1 fruit fly cellular context compared by ENCODE assay signal in genomic region chr3L:12406999-12407632, dm6.
TF ChIP-seq lines count a peak whose summit lies in the region.

No protein-coding gene starts in this region.

TF ChIP-seq in whole organism, embryonic, 481 proteins besides CTCF, POLR2A, EP300 and RAD21 (continued from another document and continues in another):
- TF ChIP-seq CG12104 (GFP tag; optimal IDR thresholded peaks at IDR 0.05; lab: Kevin White, UChicago) (peak; percentile 80), bcd (GFP tag; optimal IDR thresholded peaks at IDR 0.05; lab: Kevin White, UChicago) (peak; percentile 87), CG5245 (GFP tag; optimal IDR thresholded peaks at IDR 0.05; lab: Kevin White, UChicago) (peak; percentile 72), CG30403 (GFP tag; optimal IDR thresholded peaks at IDR 0.05; lab: Kevin White, UChicago) (peak; percentile 60), lmd (GFP tag; IDR thresholded peaks at IDR 0.05; lab: Robert Waterston, UW) (peak; percentile 62; the same call in 1 of the 2 replicates), CG11247 (GFP tag; IDR thresholded peaks at IDR 0.05; lab: Robert Waterston, UW) (peak; percentile 90), lab (GFP tag; optimal IDR thresholded peaks at IDR 0.05; lab: Kevin White, UChicago) (peak; percentile 98), crp (GFP tag; optimal IDR thresholded peaks at IDR 0.05; lab: Kevin White, UChicago) (peak in 1 of 2 experiments; percentile 52), Doc2 (GFP tag; IDR thresholded peaks at IDR 0.05; lab: Robert Waterston, UW) (no peak), Ets65A (GFP tag; lab: Kevin White, UChicago) (peak; percentile 95), unpg (GFP tag; optimal IDR thresholded peaks at IDR 0.05; lab: Kevin White, UChicago) (peak; percentile 76), CG15601 (tag; optimal IDR thresholded peaks at IDR 0.05; lab: Kevin White, UChicago) (peak; percentile 85), CG16779 (GFP tag; IDR thresholded peaks at IDR 0.05; lab: Robert Waterston, UW) (peak; percentile 92), Gug (GFP tag; IDR thresholded peaks at IDR 0.05; lab: Robert Waterston, UW) (peak; percentile 31; the same call in 1 of the 4 replicates), CG1603 (tag; optimal IDR thresholded peaks at IDR 0.05; lab: Kevin White, UChicago) (peak; percentile 72), CG13894 (tag; optimal IDR thresholded peaks at IDR 0.05; lab: Kevin White, UChicago) (peak; percentile 93), zfh2 (GFP tag; optimal IDR thresholded peaks at IDR 0.05; lab: Kevin White, UChicago) (peak; percentile 71), Awh (GFP tag; IDR thresholded peaks at IDR 0.05; lab: Robert Waterston, UW) (peak; percentile 98), Chrac-16 (GFP tag; optimal IDR thresholded peaks at IDR 0.05; lab: Kevin White, UChicago) (peak; percentile 34), grn (GFP tag; optimal IDR thresholded peaks at IDR 0.05; lab: Kevin White, UChicago) (peak; percentile 100), zf30C (GFP tag; optimal IDR thresholded peaks at IDR 0.05; lab: Kevin White, UChicago) (no peak), GATAe (GFP tag; conservative IDR thresholded peaks at IDR 0.05; lab: Robert Waterston, UW) (no peak; the same call in 1 of the 2 replicates), HLHmδ (GFP tag; optimal IDR thresholded peaks at IDR 0.05; lab: Kevin White, UChicago) (no peak), CG17568 (GFP tag; optimal IDR thresholded peaks at IDR 0.05; lab: Kevin White, UChicago) (peak; percentile 93), bsh (GFP tag; optimal IDR thresholded peaks at IDR 0.05; lab: Kevin White, UChicago) (peak; percentile 28 to 77), Oaz (GFP tag; IDR thresholded peaks at IDR 0.05; lab: Robert Waterston, UW) (peak; percentile 68), Side (GFP tag; optimal IDR thresholded peaks at IDR 0.05; lab: Kevin White, UChicago) (peak; percentile 95), Poxn (GFP tag; IDR thresholded peaks at IDR 0.05; lab: Robert Waterston, UW) (peak; percentile 78), CkIIα-i1 (GFP tag; IDR thresholded peaks at IDR 0.05; lab: Robert Waterston, UW) (peak; percentile 94), org-1 (GFP tag; optimal IDR thresholded peaks at IDR 0.05; lab: Kevin White, UChicago) (peak; percentile 90), CG31365 (tag; optimal IDR thresholded peaks at IDR 0.05; lab: Kevin White, UChicago) (peak; percentile 88), CG17328 (GFP tag; IDR thresholded peaks at IDR 0.05; lab: Robert Waterston, UW) (peak; percentile 78), CG15514 (GFP tag; optimal IDR thresholded peaks at IDR 0.05; lab: Kevin White, UChicago) (peak; percentile 93), repo (GFP tag; optimal IDR thresholded peaks at IDR 0.05; lab: Kevin White, UChicago) (peak; percentile 88), ranshi (GFP tag; IDR thresholded peaks at IDR 0.05; lab: Robert Waterston, UW) (peak; percentile 93), sens (GFP tag; lab: Kevin White, UChicago) (peak; percentile 95), Abd-B (GFP tag; optimal IDR thresholded peaks at IDR 0.05; lab: Kevin White, UChicago) (no peak), sima (GFP tag; optimal IDR thresholded peaks at IDR 0.05; lab: Kevin White, UChicago) (peak; percentile 90), ems (GFP tag; optimal IDR thresholded peaks at IDR 0.05; lab: Kevin White, UChicago) (peak; percentile 84), TFAM (GFP tag; optimal IDR thresholded peaks at IDR 0.05; lab: Kevin White, UChicago) (no peak), caup (GFP tag; optimal IDR thresholded peaks at IDR 0.05; lab: Kevin White, UChicago; ENCODE audit: severe bottlenecking) (peak; percentile 97), Gsc (GFP tag; IDR thresholded peaks at IDR 0.05; lab: Robert Waterston, UW) (no peak), Hr78 (GFP tag; optimal IDR thresholded peaks at IDR 0.05; lab: Kevin White, UChicago) (peak in 1 of 2 experiments; percentile 79), cg (GFP tag; optimal IDR thresholded peaks at IDR 0.05; lab: Kevin White, UChicago) (peak; percentile 6), CG9609 (GFP tag; optimal IDR thresholded peaks at IDR 0.05; lab: Kevin White, UChicago) (peak; percentile 83), Elba2 (GFP tag; optimal IDR thresholded peaks at IDR 0.05; lab: Kevin White, UChicago) (no peak), CG3726 (GFP tag; IDR thresholded peaks at IDR 0.05; lab: Robert Waterston, UW) (peak; percentile 92), gcm (GFP tag; optimal IDR thresholded peaks at IDR 0.05; lab: Kevin White, UChicago) (peak; percentile 86), CG17829 (tag; optimal IDR thresholded peaks at IDR 0.05; lab: Kevin White, UChicago) (peak; percentile 22), dmrt99B (tag; optimal IDR thresholded peaks at IDR 0.05; lab: Kevin White, UChicago) (no peak), CG10462 (GFP tag; optimal IDR thresholded peaks at IDR 0.05; lab: Kevin White, UChicago) (peak; percentile 67), Max (GFP tag; optimal IDR thresholded peaks at IDR 0.05; lab: Kevin White, UChicago) (peak; percentile 86), CG33213 (GFP tag; optimal IDR thresholded peaks at IDR 0.05; lab: Kevin White, UChicago) (peak; percentile 94), Ssrp (tag; optimal IDR thresholded peaks at IDR 0.05; lab: Kevin White, UChicago) (peak; percentile 3), Eip74EF (GFP tag; optimal IDR thresholded peaks at IDR 0.05; lab: Kevin White, UChicago) (peak in 1 of 2 experiments; percentile 86), CG18262 (tag; optimal IDR thresholded peaks at IDR 0.05; lab: Kevin White, UChicago) (no peak), CG4707 (GFP tag; optimal IDR thresholded peaks at IDR 0.05; lab: Kevin White, UChicago) (peak; percentile 76), vvl (GFP tag; IDR thresholded peaks at IDR 0.05; lab: Robert Waterston, UW) (peak; percentile 85), phol (tag; optimal IDR thresholded peaks at IDR 0.05; lab: Kevin White, UChicago) (no peak), sob (GFP tag; IDR thresholded peaks at IDR 0.05; lab: Robert Waterston, UW) (peak; percentile 95), CG13624 (GFP tag; optimal IDR thresholded peaks at IDR 0.05; lab: Kevin White, UChicago) (peak; percentile 91), CG2712 (tag; optimal IDR thresholded peaks at IDR 0.05; lab: Kevin White, UChicago) (peak; percentile 39), CG10267 (tag; optimal IDR thresholded peaks at IDR 0.05; lab: Kevin White, UChicago) (no peak), fru (optimal IDR thresholded peaks at IDR 0.05; lab: Kevin White, UChicago) (no peak), dpn (GFP tag; optimal IDR thresholded peaks at IDR 0.05; lab: Kevin White, UChicago) (peak; percentile 75 to 91), CG32532 (GFP tag; IDR thresholded peaks at IDR 0.05; lab: Robert Waterston, UW) (peak; percentile 74), CG14050 (GFP tag; IDR thresholded peaks at IDR 0.05; lab: Robert Waterston, UW) (peak; percentile 90), ERR (GFP tag; optimal IDR thresholded peaks at IDR 0.05; lab: Kevin White, UChicago) (peak; percentile 89), Usf (GFP tag; optimal IDR thresholded peaks at IDR 0.05; lab: Kevin White, UChicago) (peak; percentile 14), D19A (tag; optimal IDR thresholded peaks at IDR 0.05; lab: Kevin White, UChicago) (peak; percentile 52), ac (GFP tag; optimal IDR thresholded peaks at IDR 0.05; lab: Kevin White, UChicago) (no peak), CG15269 (tag; optimal IDR thresholded peaks at IDR 0.05; lab: Kevin White, UChicago) (peak; percentile 92), lilli (GFP tag; optimal IDR thresholded peaks at IDR 0.05; lab: Kevin White, UChicago) (peak; percentile 81), CG18476 (GFP tag; optimal IDR thresholded peaks at IDR 0.05; lab: Kevin White, UChicago) (peak; percentile 72), CG9727 (GFP tag; optimal IDR thresholded peaks at IDR 0.05; lab: Kevin White, UChicago) (peak; percentile 85), Fer2 (tag; optimal IDR thresholded peaks at IDR 0.05; lab: Kevin White, UChicago) (peak; percentile 90), Dip3 (GFP tag; optimal IDR thresholded peaks at IDR 0.05; lab: Kevin White, UChicago) (peak; percentile 83), btn (GFP tag; optimal IDR thresholded peaks at IDR 0.05; lab: Kevin White, UChicago) (peak; percentile 79), otp (GFP tag; IDR thresholded peaks at IDR 0.05; lab: Robert Waterston, UW) (peak; percentile 96), CG9437 (GFP tag; optimal IDR thresholded peaks at IDR 0.05; lab: Kevin White, UChicago) (peak; percentile 19), Taf1 (GFP tag; IDR thresholded peaks at IDR 0.05; lab: Robert Waterston, UW) (peak; percentile 83), vfl (GFP tag; optimal IDR thresholded peaks at IDR 0.05; lab: Kevin White, UChicago) (peak; percentile 82), CG14860 (GFP tag; IDR thresholded peaks at IDR 0.05; lab: Robert Waterston, UW; ENCODE audit: partially characterized antibody) (no peak), BtbVII (GFP tag; optimal IDR thresholded peaks at IDR 0.05; lab: Kevin White, UChicago) (peak; percentile 96), Ada2b (GFP tag; IDR thresholded peaks at IDR 0.05; lab: Robert Waterston, UW) (peak; percentile 78), CG17802 (tag; optimal IDR thresholded peaks at IDR 0.05; lab: Kevin White, UChicago) (peak; percentile 35), Drgx (GFP tag; IDR thresholded peaks at IDR 0.05; lab: Robert Waterston, UW) (peak; percentile 61), CG14667 (GFP tag; IDR thresholded peaks at IDR 0.05; lab: Robert Waterston, UW) (peak; percentile 54; the same call in 1 of the 2 replicates), PHDP (tag; optimal IDR thresholded peaks at IDR 0.05; lab: Kevin White, UChicago) (peak; percentile 92), Sox100B (GFP tag; optimal IDR thresholded peaks at IDR 0.05; lab: Kevin White, UChicago) (peak; percentile 89), CG4730 (GFP tag; IDR thresholded peaks at IDR 0.05; lab: Robert Waterston, UW) (peak; percentile 63), CG3065 (GFP tag; optimal IDR thresholded peaks at IDR 0.05; lab: Kevin White, UChicago) (peak; percentile 78), seq (GFP tag; IDR thresholded peaks at IDR 0.05; lab: Robert Waterston, UW) (peak; percentile 98), pzg (GFP tag; optimal IDR thresholded peaks at IDR 0.05; lab: Kevin White, UChicago) (peak; percentile 26), CG10366 (GFP tag; IDR thresholded peaks at IDR 0.05; lab: Robert Waterston, UW) (peak; percentile 86), Nf-YA (GFP tag; IDR thresholded peaks at IDR 0.05; lab: Robert Waterston, UW) (peak; percentile 96), Sry-δ (GFP tag; optimal IDR thresholded peaks at IDR 0.05; lab: Kevin White, UChicago) (peak; percentile 62), ab (GFP tag; optimal IDR thresholded peaks at IDR 0.05; lab: Kevin White, UChicago) (no peak), CG34224 (GFP tag; IDR thresholded peaks at IDR 0.05; lab: Robert Waterston, UW; ENCODE audit: partially characterized antibody) (peak; percentile 18; the same call in 2 of the 3 replicates), CG10654 (GFP tag; optimal IDR thresholded peaks at IDR 0.05; lab: Kevin White, UChicago) (peak; percentile 86), CG14441 (GFP tag; IDR thresholded peaks at IDR 0.05; lab: Robert Waterston, UW) (peak; percentile 90), CG18599 (GFP tag; optimal IDR thresholded peaks at IDR 0.05; lab: Kevin White, UChicago) (peak; percentile 97), CoRest (tag; optimal IDR thresholded peaks at IDR 0.05; lab: Kevin White, UChicago) (peak; percentile 78), CG10959 (GFP tag; IDR thresholded peaks at IDR 0.05; lab: Robert Waterston, UW) (peak; percentile 53; the same call in 1 of the 2 replicates), CG12391 (tag; optimal IDR thresholded peaks at IDR 0.05; lab: Kevin White, UChicago) (peak; percentile 55), CG4360 (GFP tag; IDR thresholded peaks at IDR 0.05; lab: Robert Waterston, UW) (peak; percentile 70), CG32772 (GFP tag; IDR thresholded peaks at IDR 0.05; lab: Robert Waterston, UW) (peak; percentile 59), Rx (GFP tag; IDR thresholded peaks at IDR 0.05; lab: Robert Waterston, UW) (peak; percentile 68), HLH54F (GFP tag; optimal IDR thresholded peaks at IDR 0.05; lab: Kevin White, UChicago) (peak; percentile 79), hbn (GFP tag; IDR thresholded peaks at IDR 0.05; lab: Robert Waterston, UW; ENCODE audit: partially characterized antibody) (no peak), CG12659 (GFP tag; optimal IDR thresholded peaks at IDR 0.05; lab: Kevin White, UChicago) (peak; percentile 95), gcm2 (GFP tag; optimal IDR thresholded peaks at IDR 0.05; lab: Kevin White, UChicago) (peak; percentile 83), psq (GFP tag; optimal IDR thresholded peaks at IDR 0.05; lab: Kevin White, UChicago) (peak; percentile 82), CG2202 (tag; optimal IDR thresholded peaks at IDR 0.05; lab: Kevin White, UChicago) (peak; percentile 67), HHEX (GFP tag; optimal IDR thresholded peaks at IDR 0.05; lab: Kevin White, UChicago) (peak; percentile 94), CG6654 (GFP tag; optimal IDR thresholded peaks at IDR 0.05; lab: Kevin White, UChicago) (no peak), zen2 (GFP tag; IDR thresholded peaks at IDR 0.05; lab: Robert Waterston, UW; ENCODE audit: partially characterized antibody) (0 out of 3 replicates have a peak, but pooled peaks have one; percentile 16), tin (GFP tag; optimal IDR thresholded peaks at IDR 0.05; lab: Kevin White, UChicago) (peak; percentile 55), br (optimal IDR thresholded peaks at IDR 0.05; lab: Kevin White, UChicago) (no peak), onecut (GFP tag; IDR thresholded peaks at IDR 0.05; lab: Robert Waterston, UW) (peak; percentile 90), CG7745 (tag; optimal IDR thresholded peaks at IDR 0.05; lab: Kevin White, UChicago) (no peak), CG31441 (GFP tag; IDR thresholded peaks at IDR 0.05; lab: Robert Waterston, UW) (no peak; the same call in 1 of the 2 replicates), CG2120 (GFP tag; optimal IDR thresholded peaks at IDR 0.05; lab: Kevin White, UChicago) (peak; percentile 92), sna (GFP tag; IDR thresholded peaks at IDR 0.05; lab: Robert Waterston, UW; ENCODE audit: partially characterized antibody) (peak; percentile 24; the same call in 1 of the 2 replicates), CG7372 (GFP tag; IDR thresholded peaks at IDR 0.05; lab: Robert Waterston, UW) (peak; percentile 93), tio (GFP tag; optimal IDR thresholded peaks at IDR 0.05; lab: Kevin White, UChicago) (peak; percentile 79), chinmo (GFP tag; IDR thresholded peaks at IDR 0.05; lab: Robert Waterston, UW; ENCODE audit: partially characterized antibody) (peak; percentile 95; the same call in 3 of the 4 replicates), CG3995 (GFP tag; optimal IDR thresholded peaks at IDR 0.05; lab: Kevin White, UChicago) (peak; percentile 53), dm (GFP tag; optimal IDR thresholded peaks at IDR 0.05; lab: Kevin White, UChicago) (peak; percentile 70), fd102C (GFP tag; optimal IDR thresholded peaks at IDR 0.05; lab: Kevin White, UChicago) (no peak), z (GFP tag; IDR thresholded peaks at IDR 0.05; lab: Robert Waterston, UW) (peak; percentile 80)
